Worm (Caenorhabditis elegans): ENCODE data around the gene srd-29.

srd-29 gene

DNA sequence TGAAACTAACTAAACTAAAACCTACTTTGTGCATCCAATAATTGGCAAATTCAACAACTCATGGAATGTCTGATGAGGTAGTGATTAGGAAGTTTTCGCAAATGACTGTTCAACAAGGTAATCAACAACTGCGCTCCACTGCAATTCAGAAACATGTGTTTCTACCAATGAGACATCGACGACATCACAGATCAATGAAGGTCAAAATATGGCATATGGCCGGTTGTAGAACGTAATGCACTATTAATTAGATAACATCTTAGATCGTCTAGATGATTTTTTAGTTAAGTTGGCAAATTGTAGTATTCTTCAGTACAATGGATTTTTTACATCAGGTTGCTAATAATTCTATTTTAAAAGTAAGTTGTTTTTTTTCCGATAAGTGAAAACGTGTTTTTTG, 50.6 kb downstream of the srd-29 start, which contains the start of the genes nhr-94 and nhr-152 (continued):
- TF ChIP-seq tlp-1 (tag; optimal IDR thresholded peaks at IDR 0.05) (no peak), fos-1 (tag; optimal IDR thresholded peaks at IDR 0.05) (no peak), ama-1 (optimal IDR thresholded peaks at IDR 0.05) (no peak), unc-130 (tag; optimal IDR thresholded peaks at IDR 0.05) (no peak), nhr-76 (tag; optimal IDR thresholded peaks at IDR 0.05) (no peak), mab-9 (GFP tag; IDR thresholded peaks at IDR 0.05) (no peak), C34B4.2 (tag; optimal IDR thresholded peaks at IDR 0.05) (no peak), unc-30 (tag; optimal IDR thresholded peaks at IDR 0.05) (no peak), ztf-11 (tag; optimal IDR thresholded peaks at IDR 0.05) (no peak), grh-1 (GFP tag; IDR thresholded peaks at IDR 0.05) (no peak), vab-15 (tag; optimal IDR thresholded peaks at IDR 0.05) (no peak), blmp-1 (tag; optimal IDR thresholded peaks at IDR 0.05) (peak; percentile 52), egl-13 (tag; optimal IDR thresholded peaks at IDR 0.05) (no peak), nhr-19 (GFP tag; conservative IDR thresholded peaks at IDR 0.05) (0 out of 2 replicates have a peak, but pooled peaks have one; percentile 8), unc-86 (tag; optimal IDR thresholded peaks at IDR 0.05) (no peak), ces-1 (GFP tag; optimal IDR thresholded peaks at IDR 0.05) (no peak), pqm-1 (tag; optimal IDR thresholded peaks at IDR 0.05) (no peak), F16B12.6 (tag; optimal IDR thresholded peaks at IDR 0.05) (no peak), elt-2 (tag; optimal IDR thresholded peaks at IDR 0.05) (no peak), ceh-88 (GFP tag; IDR thresholded peaks at IDR 0.05) (no peak), dsc-1 (tag; optimal IDR thresholded peaks at IDR 0.05) (no peak), ceh-63 (GFP tag; optimal IDR thresholded peaks at IDR 0.05) (no peak), efl-3 (GFP tag; optimal IDR thresholded peaks at IDR 0.05) (no peak), ets-5 (GFP tag; IDR thresholded peaks at IDR 0.05) (no peak), lin-35 (GFP tag; optimal IDR thresholded peaks at IDR 0.05) (peak in 1 of 2 experiments; percentile 60), elt-3 (tag; optimal IDR thresholded peaks at IDR 0.05) (peak in 1 of 6 experiments; percentile 17), isw-1 (GFP tag; IDR thresholded peaks at IDR 0.05) (no peak), ceh-82 (tag; optimal IDR thresholded peaks at IDR 0.05) (no peak), fkh-4 (tag; optimal IDR thresholded peaks at IDR 0.05; ENCODE audit: borderline replicate concordance) (no peak), skn-1 (tag; optimal IDR thresholded peaks at IDR 0.05) (no peak), nhr-11 (tag; optimal IDR thresholded peaks at IDR 0.05) (no peak), lsy-2 (tag; optimal IDR thresholded peaks at IDR 0.05) (peak in 1 of 2 experiments; percentile 35), hlh-4 (tag; optimal IDR thresholded peaks at IDR 0.05) (no peak), ztf-4 (tag; optimal IDR thresholded peaks at IDR 0.05) (no peak)

All from whole organism, L1 larva.